Fruit fly (Drosophila melanogaster) whole organism, embryonic: ENCODE results near the gene CG6420.

Experiments used
- Atf-2 ChIP-seq: fragments of 200-800 bp; sonication (Bioruptor generic); optimal IDR thresholded peaks from 2 replicates; lab custom pipeline; 2016; ENCODE audit warnings: missing biosample characterization, missing genetic modification characterization
- Bdp1 ChIP-seq: fragments of 200-800 bp; sonication (Bioruptor generic); optimal IDR thresholded peaks from 3 replicates; lab custom pipeline; 2016; ENCODE audit warnings: missing biosample characterization, missing genetic modification characterization
- CG10267 ChIP-seq: fragments of 200-800 bp; sonication (Bioruptor generic); optimal IDR thresholded peaks from 2 replicates; lab custom pipeline; 2018; ENCODE audit warnings: missing biosample characterization, mild to moderate bottlenecking, missing genetic modification characterization, moderate library complexity
- CG10366 ChIP-seq: fragments of 200-800 bp; sonication (Bioruptor generic); IDR thresholded peaks from 2 replicates; pipeline ENCODE4 v1.3.6; 2022; ENCODE audit warnings: missing biosample characterization, missing genetic modification characterization
- CG10543 ChIP-seq: fragments of 200-800 bp; sonication (Bioruptor generic); optimal IDR thresholded peaks from 3 replicates; lab custom pipeline; 2017; ENCODE audit warnings: missing biosample characterization, mild to moderate bottlenecking, missing genetic modification characterization, moderate library complexity
- CG11247 ChIP-seq: fragments of 200-800 bp; sonication (Bioruptor generic); IDR thresholded peaks from 2 replicates; pipeline ENCODE4 v1.3.6; 2022; ENCODE audit warnings: missing biosample characterization, missing genetic modification characterization
- CG11695 ChIP-seq: fragments of 200-800 bp; sonication (Bioruptor generic); IDR thresholded peaks from 3 replicates; pipeline ENCODE4 v1.3.6; 2022; ENCODE audit warnings: missing biosample characterization, missing genetic modification characterization
- CG13894 ChIP-seq: fragments of 200-800 bp; sonication (Bioruptor generic); optimal IDR thresholded peaks from 3 replicates; lab custom pipeline; 2018; ENCODE audit warnings: missing biosample characterization, mild to moderate bottlenecking, missing genetic modification characterization, moderate library complexity
- CG1529 ChIP-seq: fragments of 200-800 bp; sonication (Bioruptor generic); optimal IDR thresholded peaks from 3 replicates; lab custom pipeline; 2018; ENCODE audit warnings: missing biosample characterization, missing genetic modification characterization
- CG15479 ChIP-seq: fragments of 200-800 bp; sonication (Bioruptor generic); optimal IDR thresholded peaks from 3 replicates; lab custom pipeline; 2019; ENCODE audit warnings: missing biosample characterization, mild to moderate bottlenecking, missing genetic modification characterization, moderate library complexity
- CG2129 ChIP-seq: fragments of 200-800 bp; sonication (Bioruptor generic); IDR thresholded peaks from 2 replicates; pipeline ENCODE4 v1.3.6; 2022; ENCODE audit warnings: missing biosample characterization, missing genetic modification characterization; ENCODE audit not compliant: partially characterized antibody
- CG2202 ChIP-seq: fragments of 200-800 bp; sonication (Bioruptor generic); optimal IDR thresholded peaks from 2 replicates; lab custom pipeline; 2018; ENCODE audit warnings: missing biosample characterization, mild to moderate bottlenecking, missing genetic modification characterization
- CG3838 ChIP-seq: fragments of 200-800 bp; sonication (Bioruptor generic); optimal IDR thresholded peaks from 3 replicates; lab custom pipeline; 2016; ENCODE audit warnings: missing biosample characterization, missing genetic modification characterization
- CG4730 ChIP-seq: fragments of 200-800 bp; sonication (Bioruptor generic); IDR thresholded peaks from 2 replicates; pipeline ENCODE4 v1.3.6; 2022; ENCODE audit warnings: missing biosample characterization, missing genetic modification characterization
- CG5953 ChIP-seq: fragments of 200-800 bp; sonication (Bioruptor generic); IDR thresholded peaks from 2 replicates; pipeline ENCODE4 v1.3.6; 2022; ENCODE audit warnings: missing biosample characterization, missing genetic modification characterization
- CG6689 ChIP-seq: fragments of 200-800 bp; sonication (Bioruptor generic); IDR thresholded peaks from 2 replicates; pipeline ENCODE4 v1.3.6; 2022; ENCODE audit warnings: missing biosample characterization, missing genetic modification characterization
- CG8924 ChIP-seq: fragments of 200-800 bp; optimal IDR thresholded peaks from 3 replicates; lab custom pipeline; 2019; ENCODE audit warnings: missing biosample characterization, mild to moderate bottlenecking, missing genetic modification characterization, moderate library complexity
- HLH54F ChIP-seq: fragments of 200-800 bp; sonication (Bioruptor generic); optimal IDR thresholded peaks from 3 replicates; lab custom pipeline; 2016; ENCODE audit warnings: missing biosample characterization, missing genetic modification characterization
- HmgZ ChIP-seq: fragments of 200-800 bp; sonication (Bioruptor generic); optimal IDR thresholded peaks from 2 replicates; lab custom pipeline; 2018; ENCODE audit warnings: missing biosample characterization, mild to moderate bottlenecking, missing genetic modification characterization
- Hmr ChIP-seq: fragments of 200-800 bp; sonication (Bioruptor generic); optimal IDR thresholded peaks from 3 replicates; lab custom pipeline; 2017; ENCODE audit warnings: mild to moderate bottlenecking, missing biosample characterization, missing genetic modification reagents, missing genetic modification characterization
- Hr3 ChIP-seq: fragments of 200-800 bp; sonication (Bioruptor generic); optimal IDR thresholded peaks from 3 replicates; lab custom pipeline; 2016; ENCODE audit warnings: missing biosample characterization, missing genetic modification characterization
- MESR4 ChIP-seq: fragments of 200-800 bp; sonication (Bioruptor generic); optimal IDR thresholded peaks from 2 replicates; lab custom pipeline; 2018; ENCODE audit warnings: missing biosample characterization, mild to moderate bottlenecking, missing genetic modification characterization, moderate library complexity
- MTF-1 ChIP-seq: fragments of 200-800 bp; sonication (Bioruptor generic); optimal IDR thresholded peaks from 2 replicates; lab custom pipeline; 2018; ENCODE audit warnings: missing biosample characterization, mild to moderate bottlenecking, missing genetic modification characterization, borderline replicate concordance
- Max ChIP-seq: fragments of 200-800 bp; sonication (Bioruptor generic); optimal IDR thresholded peaks from 2 replicates; lab custom pipeline; 2016; ENCODE audit warnings: missing biosample characterization, mild to moderate bottlenecking, missing genetic modification characterization
- Meics ChIP-seq: fragments of 200-800 bp; sonication (Bioruptor generic); optimal IDR thresholded peaks from 2 replicates; lab custom pipeline; 2017; ENCODE audit warnings: missing biosample characterization, mild to moderate bottlenecking, missing genetic modification characterization
- NC2β ChIP-seq: fragments of 200-800 bp; sonication (Bioruptor generic); optimal IDR thresholded peaks from 2 replicates; lab custom pipeline; 2016; ENCODE audit warnings: missing biosample characterization, missing genetic modification characterization
- Nf-YA ChIP-seq: fragments of 200-800 bp; sonication (Bioruptor generic); IDR thresholded peaks from 2 replicates; pipeline ENCODE4 v1.3.6; 2022; ENCODE audit warnings: missing biosample characterization, missing genetic modification characterization
- NfI ChIP-seq: fragments of 200-800 bp; sonication (Bioruptor generic); optimal IDR thresholded peaks from 3 replicates; lab custom pipeline; 2018; ENCODE audit warnings: missing biosample characterization, mild to moderate bottlenecking, missing genetic modification characterization, moderate library complexity
- ase ChIP-seq: fragments of 200-800 bp; sonication (Bioruptor generic); IDR thresholded peaks from 3 replicates; pipeline ENCODE4 v1.3.6; 2022; ENCODE audit warnings: missing biosample characterization, missing genetic modification characterization
- ato ChIP-seq: fragments of 200-800 bp; sonication (Bioruptor generic); IDR thresholded peaks from 2 replicates; pipeline ENCODE4 v1.3.6; 2022; ENCODE audit warnings: missing biosample characterization, missing genetic modification characterization; ENCODE audit not compliant: partially characterized antibody
- dmrt11E ChIP-seq: fragments of 200-800 bp; sonication (Bioruptor generic); optimal IDR thresholded peaks from 3 replicates; lab custom pipeline; 2018; ENCODE audit warnings: missing biosample characterization, mild to moderate bottlenecking, missing genetic modification characterization, moderate library complexity
- ewg ChIP-seq: fragments of 200-800 bp; sonication (Bioruptor generic); optimal IDR thresholded peaks from 3 replicates; lab custom pipeline; 2017; ENCODE audit warnings: mild to moderate bottlenecking, missing biosample characterization, missing genetic modification reagents, missing genetic modification characterization
- exex ChIP-seq: fragments of 200-800 bp; sonication (Bioruptor generic); optimal IDR thresholded peaks from 4 replicates; lab custom pipeline; 2018; ENCODE audit warnings: missing biosample characterization, mild to moderate bottlenecking, missing genetic modification characterization, moderate library complexity
- fd3F ChIP-seq: fragments of 200-800 bp; sonication (Bioruptor generic); optimal IDR thresholded peaks from 2 replicates; lab custom pipeline; 2018; ENCODE audit warnings: missing biosample characterization, mild to moderate bottlenecking, missing genetic modification characterization, moderate library complexity
- grau ChIP-seq: fragments of 200-800 bp; optimal IDR thresholded peaks from 3 replicates; lab custom pipeline; 2019; ENCODE audit warnings: missing biosample characterization, mild to moderate bottlenecking, missing genetic modification characterization, moderate library complexity
- hb ChIP-seq: fragments of 200-800 bp; sonication (Bioruptor generic); IDR thresholded peaks from 3 replicates; pipeline ENCODE4 v1.3.6; 2022; ENCODE audit warnings: missing biosample characterization, missing genetic modification characterization; ENCODE audit not compliant: partially characterized antibody
- hkb ChIP-seq, 2 experiments: fragments of 200-800 bp in 1 of 2; fragments of >200 bp in 1 of 2; sonication (Bioruptor generic) in 1 of 2; IDR thresholded peaks in 1 of 2; optimal IDR thresholded peaks in 1 of 2; 2 replicates each; pipeline versions ENCODE4 v1.3.6 to Lab custom; 2017 to 2022; ENCODE audit warnings: missing biosample characterization in 1 of 2, missing genetic modification characterization in 1 of 2
- inv ChIP-seq: fragments of 200-800 bp; sonication (Bioruptor generic); IDR thresholded peaks from 2 replicates; pipeline ENCODE4 v1.3.6; 2022; ENCODE audit warnings: missing biosample characterization, missing genetic modification characterization; ENCODE audit not compliant: partially characterized antibody
- lab ChIP-seq: fragments of 200-800 bp; sonication (Bioruptor generic); optimal IDR thresholded peaks from 3 replicates; lab custom pipeline; 2017; ENCODE audit warnings: missing biosample characterization, missing genetic modification characterization, mild to moderate bottlenecking, moderate library complexity, missing genetic modification reagents
- lola ChIP-seq, 3 experiments: fragments of >200 bp in 2 of 3; fragments of 200-800 bp in 1 of 3; sonication (Bioruptor generic) in 1 of 3; optimal IDR thresholded peaks; 2 replicates each; lab custom pipeline; 2017 to 2019; ENCODE audit warnings: missing biosample characterization in 3 of 3, missing genetic modification characterization in 3 of 3, mild to moderate bottlenecking in 1 of 3, moderate library complexity in 1 of 3
- luna ChIP-seq: fragments of 200-800 bp; sonication (Bioruptor generic); optimal IDR thresholded peaks from 2 replicates; lab custom pipeline; 2016; ENCODE audit warnings: missing biosample characterization, missing genetic modification characterization
- maf-S ChIP-seq: fragments of 200-800 bp; sonication (Bioruptor generic); optimal IDR thresholded peaks from 2 replicates; lab custom pipeline; 2016; ENCODE audit warnings: missing biosample characterization, missing genetic modification characterization
- pho ChIP-seq: fragments of 200-800 bp; sonication (Bioruptor generic); optimal IDR thresholded peaks from 2 replicates; lab custom pipeline; 2016; ENCODE audit warnings: missing biosample characterization, missing genetic modification characterization
- sc ChIP-seq, 3 experiments: fragments of >200 bp in 2 of 3; fragments of 200-800 bp in 1 of 3; sonication (Bioruptor generic) in 1 of 3; optimal IDR thresholded peaks; 2 replicates in 2 of 3; 3 replicates in 1 of 3; lab custom pipeline; 2017; ENCODE audit warnings: mild to moderate bottlenecking in 1 of 3, missing biosample characterization in 1 of 3, missing genetic modification characterization in 1 of 3, missing genetic modification reagents in 1 of 3
- sim ChIP-seq: fragments of 200-800 bp; sonication (Bioruptor generic); IDR thresholded peaks from 2 replicates; pipeline ENCODE4 v1.3.6; 2022; ENCODE audit warnings: missing biosample characterization, missing genetic modification characterization
- tna ChIP-seq: fragments of 200-800 bp; sonication (Bioruptor generic); IDR thresholded peaks from 2 replicates; pipeline ENCODE4 v1.3.6; 2022; ENCODE audit warnings: missing biosample characterization, missing genetic modification characterization; ENCODE audit not compliant: partially characterized antibody
- vvl ChIP-seq: fragments of 200-800 bp; sonication (Bioruptor generic); IDR thresholded peaks from 2 replicates; pipeline ENCODE4 v1.3.6; 2022; ENCODE audit warnings: missing biosample characterization, missing genetic modification characterization
- z ChIP-seq: fragments of 200-800 bp; sonication (Bioruptor generic); IDR thresholded peaks from 3 replicates; pipeline ENCODE4 v1.3.6; 2022; ENCODE audit warnings: missing biosample characterization, missing genetic modification characterization

The CG6420 gene

DNA sequence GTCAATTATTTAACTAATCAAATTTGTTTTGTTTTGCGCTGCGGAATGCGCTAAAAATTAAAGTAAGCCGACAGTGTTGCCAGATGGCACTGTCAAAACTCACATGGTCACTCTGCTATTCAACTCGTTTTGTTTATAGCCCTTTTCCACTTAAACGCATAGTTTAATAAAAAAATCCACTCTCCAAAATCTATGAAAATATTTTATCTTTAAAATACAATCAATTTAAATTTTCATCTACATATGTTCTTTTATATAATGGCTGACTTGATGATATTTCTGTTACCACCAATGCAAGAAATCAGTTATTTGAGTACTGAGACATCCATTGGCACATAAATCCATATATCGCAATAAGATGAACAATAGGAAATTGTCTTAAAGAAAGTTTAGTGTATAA is 7.7 kb downstream of the CG6420 start, which contains the start of gene CG6425 (continued):
- TF ChIP-seq CG4730 (no peak), HLH54F (peak; percentile 11), CG15479 (GFP tag; lab: Kevin White, UChicago) (no peak), CG11247 (GFP tag; lab: Robert Waterston, UW) (no peak), hb (no peak), z (GFP tag; lab: Robert Waterston, UW) (no peak), CG2129 (GFP tag; lab: Robert Waterston, UW) (no peak), ase (GFP tag; lab: Robert Waterston, UW) (0 out of 3 replicates have a peak, but pooled peaks have one; percentile 7), hkb (optimal IDR thresholded peaks at IDR 0.05; lab: Kevin White, UChicago) (no peak), hkb (GFP tag; IDR thresholded peaks at IDR 0.05; lab: Robert Waterston, UW) (no peak), NC2β (no peak), CG2202 (tag; lab: Kevin White, UChicago) (no peak), CG3838 (GFP tag; lab: Kevin White, UChicago) (no peak), ato (GFP tag; lab: Robert Waterston, UW) (no peak), MTF-1 (GFP tag; lab: Kevin White, UChicago) (no peak), CG10366 (GFP tag; lab: Robert Waterston, UW) (peak; percentile 38; the same call in 1 of the 2 replicates), CG1529 (GFP tag; lab: Kevin White, UChicago) (no peak), inv (GFP tag; lab: Robert Waterston, UW) (no peak), lab (GFP tag; lab: Kevin White, UChicago) (no peak), ewg (GFP tag; lab: Kevin White, UChicago) (no peak), luna (GFP tag; lab: Kevin White, UChicago) (no peak), vvl (GFP tag; lab: Robert Waterston, UW) (no peak), CG6689 (GFP tag; lab: Robert Waterston, UW) (no peak)

DNA sequence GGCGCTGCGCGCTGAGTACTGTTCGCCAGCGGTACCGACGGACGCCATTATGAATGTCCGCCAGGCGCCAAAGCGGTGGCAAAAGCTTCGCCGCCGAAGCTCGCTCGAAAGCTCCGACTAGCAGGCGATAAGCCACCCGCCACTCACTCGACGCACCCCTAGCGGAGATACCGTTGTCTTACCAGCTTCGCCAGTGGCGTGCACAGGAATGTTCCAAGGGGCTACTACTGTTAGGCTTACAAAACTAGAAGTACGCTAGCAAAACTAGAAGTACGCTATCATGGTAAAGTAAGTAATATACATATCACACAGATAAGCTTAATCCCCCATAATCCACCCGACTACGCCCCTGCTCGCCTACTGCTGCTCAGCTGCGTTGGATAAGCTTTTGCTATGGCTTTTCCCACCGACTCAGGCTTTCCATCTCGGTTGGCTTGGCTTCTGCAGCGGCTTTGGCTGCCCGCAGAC is 10.9 kb downstream of the CG6420 start, which contains the start of gene amon:
TSS of gene amon (minus strand) at position 51 of the 468 bp plus-strand sequence.
- TF ChIP-seq sc (optimal IDR thresholded peaks at IDR 0.05; lab: Kevin White, UChicago) (no peak), sc (GFP tag; optimal IDR thresholded peaks at IDR 0.05; lab: Kevin White, UChicago) (peak; percentile 89), pho (GFP tag; lab: Kevin White, UChicago) (peak; percentile 99), sim (GFP tag; lab: Robert Waterston, UW) (peak; percentile 79; the same call in 1 of the 2 replicates), CG11695 (GFP tag; lab: Robert Waterston, UW) (peak; percentile 98), Hmr (GFP tag; lab: Kevin White, UChicago) (peak; percentile 100), NfI (GFP tag; lab: Kevin White, UChicago) (peak; percentile 99), tna (no peak), Hr3 (GFP tag; lab: Kevin White, UChicago) (peak; percentile 97), MESR4 (GFP tag; lab: Kevin White, UChicago) (peak; percentile 78), lola (GFP tag; optimal IDR thresholded peaks at IDR 0.05; lab: Kevin White, UChicago) (no peak), Nf-YA (GFP tag; lab: Robert Waterston, UW) (peak; percentile 98), HmgZ (tag; lab: Kevin White, UChicago) (peak; percentile 99), CG13894 (tag; lab: Kevin White, UChicago) (peak; percentile 99), Max (GFP tag; lab: Kevin White, UChicago) (peak; percentile 95), CG10543 (GFP tag; lab: Kevin White, UChicago) (peak; percentile 99), CG1529 (GFP tag; lab: Kevin White, UChicago) (peak; percentile 90), CG10267 (tag; lab: Kevin White, UChicago) (peak; percentile 87), dmrt11E (tag; lab: Kevin White, UChicago) (no peak), maf-S (GFP tag; lab: Kevin White, UChicago) (peak; percentile 99), Atf-2 (GFP tag; lab: Kevin White, UChicago) (peak; percentile 96), exex (tag; lab: Kevin White, UChicago) (peak; percentile 94), Bdp1 (GFP tag; lab: Kevin White, UChicago) (peak; percentile 93), fd3F (GFP tag; lab: Kevin White, UChicago) (peak; percentile 99), CG8924 (tag; lab: Kevin White, UChicago) (peak; percentile 97), CG5953 (GFP tag; lab: Robert Waterston, UW) (peak; percentile 97), grau (peak; percentile 97), Meics (GFP tag; lab: Kevin White, UChicago) (peak; percentile 99)
